Fruit fly (Drosophila melanogaster) whole organism, embryonic: ENCODE data around the gene CG32772.

ENCODE experiments used
- Adf1 ChIP-seq: fragments of 200-800 bp; sonication (Bioruptor generic); IDR thresholded peaks from 2 replicates; pipeline ENCODE4 v1.3.6; 2022; ENCODE audit warnings: missing biosample characterization, missing genetic modification characterization
- Antp ChIP-seq: fragments of 200-800 bp; sonication (Bioruptor generic); optimal IDR thresholded peaks from 3 replicates; lab custom pipeline; 2016; ENCODE audit warnings: missing biosample characterization, missing genetic modification characterization
- BEAF-32 ChIP-seq: fragments of 200-800 bp; sonication (Bioruptor generic); optimal IDR thresholded peaks from 3 replicates; lab custom pipeline; 2017; ENCODE audit warnings: missing biosample characterization, missing genetic modification characterization, mild to moderate bottlenecking, moderate library complexity, missing genetic modification reagents
- CG1024 ChIP-seq: fragments of 200-800 bp; sonication (Bioruptor generic); IDR thresholded peaks from 2 replicates; pipeline ENCODE4 v1.3.6; 2022; ENCODE audit warnings: missing biosample characterization, missing genetic modification characterization
- CG11093 ChIP-seq: fragments of 200-800 bp; sonication (Bioruptor generic); IDR thresholded peaks from 3 replicates; pipeline ENCODE4 v1.3.6; 2022; ENCODE audit warnings: missing biosample characterization, missing genetic modification characterization
- CG12659 ChIP-seq: fragments of 200-800 bp; sonication (Bioruptor generic); optimal IDR thresholded peaks from 3 replicates; lab custom pipeline; 2017; ENCODE audit warnings: mild to moderate bottlenecking, missing biosample characterization, missing genetic modification reagents, missing genetic modification characterization
- CG12942 ChIP-seq: fragments of 200-800 bp; sonication (Bioruptor generic); optimal IDR thresholded peaks from 3 replicates; lab custom pipeline; 2016; ENCODE audit warnings: missing biosample characterization, missing genetic modification characterization
- CG13287 ChIP-seq: fragments of 200-800 bp; sonication (Bioruptor generic); IDR thresholded peaks from 2 replicates; pipeline ENCODE4 v1.3.6; 2022; ENCODE audit warnings: missing biosample characterization, missing genetic modification characterization; ENCODE audit not compliant: partially characterized antibody
- CG13296 ChIP-seq: fragments of 200-800 bp; sonication (Bioruptor generic); optimal IDR thresholded peaks from 3 replicates; lab custom pipeline; 2018; ENCODE audit warnings: missing biosample characterization, mild to moderate bottlenecking, missing genetic modification characterization
- CG15479 ChIP-seq: fragments of 200-800 bp; sonication (Bioruptor generic); optimal IDR thresholded peaks from 3 replicates; lab custom pipeline; 2019; ENCODE audit warnings: missing biosample characterization, mild to moderate bottlenecking, missing genetic modification characterization, moderate library complexity
- CG15696 ChIP-seq: fragments of 200-800 bp; sonication (Bioruptor generic); optimal IDR thresholded peaks from 2 replicates; lab custom pipeline; 2019; ENCODE audit warnings: missing biosample characterization, mild to moderate bottlenecking, missing genetic modification characterization, moderate library complexity
- CG16813 ChIP-seq: fragments of 200-800 bp; sonication (Bioruptor generic); IDR thresholded peaks from 3 replicates; pipeline ENCODE4 v1.3.6; 2022; ENCODE audit warnings: missing biosample characterization, missing genetic modification characterization; ENCODE audit not compliant: partially characterized antibody
- CG16815 ChIP-seq: fragments of 200-800 bp; sonication (Bioruptor generic); optimal IDR thresholded peaks from 3 replicates; lab custom pipeline; 2017; ENCODE audit warnings: missing biosample characterization, mild to moderate bottlenecking, missing genetic modification characterization
- CG2199 ChIP-seq: fragments of 200-800 bp; sonication (Bioruptor generic); IDR thresholded peaks from 3 replicates; pipeline ENCODE4 v1.3.6; 2022; ENCODE audit warnings: missing biosample characterization, missing genetic modification characterization
- CG2712 ChIP-seq: fragments of 200-800 bp; optimal IDR thresholded peaks from 3 replicates; lab custom pipeline; 2019; ENCODE audit warnings: missing biosample characterization, mild to moderate bottlenecking, missing genetic modification characterization, moderate library complexity
- CG31365 ChIP-seq: fragments of 200-800 bp; sonication (Bioruptor generic); optimal IDR thresholded peaks from 2 replicates; lab custom pipeline; 2018; ENCODE audit warnings: missing biosample characterization, mild to moderate bottlenecking, missing genetic modification characterization
- CG33213 ChIP-seq: fragments of 200-800 bp; sonication (Bioruptor generic); optimal IDR thresholded peaks from 3 replicates; lab custom pipeline; 2016; ENCODE audit warnings: missing biosample characterization, missing genetic modification characterization
- CG4328 ChIP-seq: fragments of 200-800 bp; sonication (Bioruptor generic); optimal IDR thresholded peaks from 3 replicates; lab custom pipeline; 2017; ENCODE audit warnings: missing biosample characterization, missing genetic modification reagents, missing genetic modification characterization
- CG43689 ChIP-seq: fragments of 200-800 bp; sonication (Bioruptor generic); IDR thresholded peaks from 2 replicates; pipeline ENCODE4 v1.3.6; 2022; ENCODE audit warnings: missing biosample characterization, missing genetic modification characterization
- CG4820 ChIP-seq: fragments of 200-800 bp; sonication (Bioruptor generic); optimal IDR thresholded peaks from 3 replicates; lab custom pipeline; 2016; ENCODE audit warnings: missing biosample characterization, missing genetic modification characterization
- CG7372 ChIP-seq: fragments of 200-800 bp; sonication (Bioruptor generic); IDR thresholded peaks from 2 replicates; pipeline ENCODE4 v1.3.6; 2022; ENCODE audit warnings: missing biosample characterization, missing genetic modification characterization
- CG8388 ChIP-seq: fragments of 200-800 bp; sonication (Bioruptor generic); optimal IDR thresholded peaks from 2 replicates; lab custom pipeline; 2019; ENCODE audit warnings: missing biosample characterization, mild to moderate bottlenecking, missing genetic modification characterization, moderate library complexity
- CG9932 ChIP-seq: fragments of 200-800 bp; sonication (Bioruptor generic); IDR thresholded peaks from 2 replicates; pipeline ENCODE4 v1.3.6; 2022; ENCODE audit warnings: missing biosample characterization, missing genetic modification characterization
- E2f2 ChIP-seq: fragments of 200-800 bp; sonication (Bioruptor generic); IDR thresholded peaks from 2 replicates; pipeline ENCODE4 v1.3.6; 2022; ENCODE audit warnings: missing biosample characterization, missing genetic modification characterization
- Ets97D ChIP-seq: fragments of 200-800 bp; sonication (Bioruptor generic); optimal IDR thresholded peaks from 3 replicates; lab custom pipeline; 2016; ENCODE audit warnings: missing biosample characterization, missing genetic modification characterization
- HmgD ChIP-seq: fragments of 200-800 bp; sonication (Bioruptor generic); optimal IDR thresholded peaks from 3 replicates; lab custom pipeline; 2016; ENCODE audit warnings: missing biosample characterization, missing genetic modification characterization
- Hmx ChIP-seq: fragments of 200-800 bp; sonication (Bioruptor generic); optimal IDR thresholded peaks from 2 replicates; lab custom pipeline; 2016; ENCODE audit warnings: missing biosample characterization, missing genetic modification characterization
- Jarid2 ChIP-seq: fragments of 200-800 bp; sonication (Bioruptor generic); optimal IDR thresholded peaks from 3 replicates; lab custom pipeline; 2017; ENCODE audit warnings: mild to moderate bottlenecking, missing biosample characterization, missing genetic modification reagents, missing genetic modification characterization
- Mad ChIP-seq: fragments of 200-800 bp; sonication (Bioruptor generic); optimal IDR thresholded peaks from 2 replicates; lab custom pipeline; 2016; ENCODE audit warnings: missing biosample characterization, missing genetic modification characterization
- Med ChIP-seq: fragments of 200-800 bp; sonication (Bioruptor generic); peaks from one replicate; lab custom pipeline; 2016; ENCODE audit warnings: missing biosample characterization, missing genetic modification characterization, mild to moderate bottlenecking, inconsistent platforms, moderate library complexity
- Meics ChIP-seq: fragments of 200-800 bp; sonication (Bioruptor generic); optimal IDR thresholded peaks from 2 replicates; lab custom pipeline; 2017; ENCODE audit warnings: missing biosample characterization, mild to moderate bottlenecking, missing genetic modification characterization
- Opbp ChIP-seq: fragments of 200-800 bp; sonication (Bioruptor generic); IDR thresholded peaks from 3 replicates; pipeline ENCODE4 v1.3.6; 2022; ENCODE audit warnings: missing biosample characterization, missing genetic modification characterization; ENCODE audit not compliant: partially characterized antibody
- Rx ChIP-seq: fragments of 200-800 bp; sonication (Bioruptor generic); IDR thresholded peaks from 2 replicates; pipeline ENCODE4 v1.3.6; 2022; ENCODE audit warnings: missing biosample characterization, missing genetic modification characterization
- bcd ChIP-seq: fragments of 200-800 bp; sonication (Bioruptor generic); optimal IDR thresholded peaks from 2 replicates; lab custom pipeline; 2017; ENCODE audit warnings: missing biosample characterization, mild to moderate bottlenecking, missing genetic modification characterization
- bowl ChIP-seq: fragments of 200-800 bp; sonication (Bioruptor generic); IDR thresholded peaks from 2 replicates; pipeline ENCODE4 v1.3.6; 2022; ENCODE audit warnings: missing biosample characterization, missing genetic modification characterization
- dimm ChIP-seq: fragments of 200-800 bp; sonication (Bioruptor generic); IDR thresholded peaks from 2 replicates; pipeline ENCODE4 v1.3.6; 2022; ENCODE audit warnings: missing biosample characterization, missing genetic modification characterization
- disco-r ChIP-seq: fragments of 200-800 bp; sonication (Bioruptor generic); optimal IDR thresholded peaks from 2 replicates; lab custom pipeline; 2016; ENCODE audit warnings: missing biosample characterization, missing genetic modification characterization
- ems ChIP-seq: fragments of 200-800 bp; sonication (Bioruptor generic); optimal IDR thresholded peaks from 3 replicates; lab custom pipeline; 2016; ENCODE audit warnings: missing biosample characterization, missing genetic modification characterization
- gcm2 ChIP-seq: fragments of 200-800 bp; sonication (Bioruptor generic); optimal IDR thresholded peaks from 2 replicates; lab custom pipeline; 2016; ENCODE audit warnings: missing biosample characterization, missing genetic modification characterization
- gsb-n ChIP-seq: fragments of 200-800 bp; sonication (Bioruptor generic); optimal IDR thresholded peaks from 3 replicates; lab custom pipeline; 2018; ENCODE audit warnings: missing biosample characterization, mild to moderate bottlenecking, missing genetic modification characterization
- lbe ChIP-seq: fragments of 200-800 bp; sonication (Bioruptor generic); optimal IDR thresholded peaks from 2 replicates; lab custom pipeline; 2016; ENCODE audit warnings: missing biosample characterization, mild to moderate bottlenecking, missing genetic modification characterization
- nmo ChIP-seq: fragments of 200-800 bp; sonication (Bioruptor generic); optimal IDR thresholded peaks from 2 replicates; lab custom pipeline; 2018; ENCODE audit warnings: missing biosample characterization, mild to moderate bottlenecking, missing genetic modification characterization, moderate library complexity
- peb ChIP-seq: fragments of 200-800 bp; sonication (Bioruptor generic); IDR thresholded peaks from 2 replicates; pipeline ENCODE4 v1.3.6; 2022; ENCODE audit warnings: missing biosample characterization, missing genetic modification characterization
- pum ChIP-seq: fragments of 200-800 bp; sonication (Bioruptor generic); optimal IDR thresholded peaks from 2 replicates; lab custom pipeline; 2016; ENCODE audit warnings: missing biosample characterization, missing genetic modification characterization
- sima ChIP-seq: fragments of 200-800 bp; sonication (Bioruptor generic); optimal IDR thresholded peaks from 2 replicates; lab custom pipeline; 2016; ENCODE audit warnings: missing biosample characterization, missing genetic modification characterization
- tup ChIP-seq: fragments of 200-800 bp; sonication (Bioruptor generic); optimal IDR thresholded peaks from 2 replicates; lab custom pipeline; 2016; ENCODE audit warnings: missing biosample characterization, mild to moderate bottlenecking, missing genetic modification characterization, moderate library complexity

The CG32772 gene

DNA sequence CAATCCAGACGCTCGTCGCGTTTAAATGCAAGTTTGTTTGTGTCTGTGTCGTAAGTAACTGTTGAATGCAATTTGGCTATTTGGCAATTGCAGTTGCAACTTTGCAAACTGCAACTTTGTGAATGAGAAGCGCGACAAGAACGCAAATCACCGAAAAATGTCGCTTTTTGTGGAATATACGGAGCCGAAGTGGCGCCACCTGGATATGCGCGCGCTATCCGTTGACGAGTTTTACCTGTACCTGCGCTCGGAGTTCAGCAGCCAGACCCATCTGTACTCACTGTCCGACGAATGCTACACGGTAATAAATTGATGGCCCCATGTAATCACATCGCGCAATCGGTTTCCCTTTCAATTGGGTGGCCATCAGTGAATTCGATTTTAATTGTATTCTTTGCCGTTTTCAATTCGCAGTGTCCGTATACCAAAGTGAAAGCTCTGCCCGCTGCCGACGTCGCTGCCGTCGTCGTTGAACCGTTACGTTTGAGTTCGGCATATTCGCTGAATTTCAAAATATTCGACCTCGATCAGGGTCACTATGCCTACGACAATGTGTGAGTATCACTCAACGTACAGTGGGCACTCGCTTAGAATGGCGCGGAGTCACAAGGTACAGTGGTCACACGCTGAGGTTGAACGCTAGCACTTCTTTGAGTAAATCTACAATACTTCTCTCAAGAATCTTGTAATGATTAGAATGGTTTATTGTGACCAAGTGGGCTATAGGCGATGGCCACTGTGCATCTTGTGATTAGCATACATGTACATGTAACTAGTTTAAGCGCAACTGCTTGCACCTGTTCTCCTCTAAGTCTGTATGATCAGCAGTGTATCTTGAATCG is 10.4 kb downstream of the CG32772 start (continued):
- TF ChIP-seq CG13287 (GFP tag; lab: Robert Waterston, UW) (no peak), Med (peak; percentile 98), lbe (GFP tag; lab: Kevin White, UChicago) (no peak), HmgD (GFP tag; lab: Kevin White, UChicago) (peak; percentile 65), CG4328 (GFP tag; lab: Kevin White, UChicago) (no peak), Jarid2 (GFP tag; lab: Kevin White, UChicago) (peak; percentile 17), nmo (GFP tag; lab: Kevin White, UChicago) (peak; percentile 78), CG12942 (peak; percentile 83), BEAF-32 (GFP tag; lab: Kevin White, UChicago) (no peak), gsb-n (tag; lab: Kevin White, UChicago) (peak; percentile 27)

DNA sequence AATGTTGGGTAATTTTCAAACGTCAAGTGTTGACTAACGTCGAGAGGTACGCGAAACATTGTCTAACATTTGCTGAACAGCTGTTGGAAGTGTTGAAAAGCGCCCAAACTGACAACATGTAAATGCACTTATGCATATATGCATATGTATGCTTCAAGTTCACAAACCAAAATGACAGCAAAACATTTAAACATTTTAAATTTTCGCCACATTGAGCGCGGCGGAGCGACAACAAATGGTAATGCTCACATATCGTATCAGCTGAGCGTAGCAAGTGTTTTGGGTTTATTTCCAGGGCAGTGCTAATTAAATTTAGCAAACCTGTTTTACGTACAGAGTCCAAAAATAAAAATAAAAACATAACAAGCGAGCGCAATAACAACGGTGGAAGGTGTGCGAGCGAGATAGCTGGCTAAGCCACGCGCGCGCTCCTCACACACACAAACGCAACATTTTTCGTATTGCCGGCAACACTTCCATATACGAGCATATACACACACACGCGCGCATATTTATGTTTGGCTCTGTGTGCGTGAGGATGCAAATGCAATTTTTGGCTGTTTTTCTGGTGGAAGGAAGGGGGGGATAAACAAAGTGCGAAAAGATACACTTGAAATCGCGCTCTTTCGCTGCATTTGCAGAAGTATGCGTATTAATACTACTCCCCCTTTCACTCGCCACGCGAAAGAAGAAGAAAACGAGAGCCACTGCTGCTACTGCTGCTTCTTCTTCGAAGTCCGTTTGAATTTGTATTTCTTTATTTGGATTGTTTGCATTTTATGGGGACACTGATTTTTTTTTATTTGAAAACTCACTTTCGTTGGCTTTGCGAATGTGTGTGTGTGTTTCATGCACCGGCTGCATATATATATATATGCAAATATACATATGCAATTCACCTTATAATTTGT is 21.5 kb downstream of the CG32772 start:
- no peak for TF ChIP-seq dimm
- no peak for TF ChIP-seq CG7372 (GFP tag; lab: Robert Waterston, UW)
- TF ChIP-seq peb (GFP tag; lab: Robert Waterston, UW) = no peak
- no peak for TF ChIP-seq CG2199 (GFP tag; lab: Robert Waterston, UW)
- no peak for TF ChIP-seq Adf1 (GFP tag; lab: Robert Waterston, UW)
- TF ChIP-seq tup (GFP tag; lab: Kevin White, UChicago) = no peak
- no peak for TF ChIP-seq CG1024
- no peak for TF ChIP-seq CG11093 (GFP tag; lab: Robert Waterston, UW)
- TF ChIP-seq CG12659 = peak; percentile 69
- TF ChIP-seq Meics = peak; percentile 55
- peak; percentile 42 for TF ChIP-seq CG15479
- no peak for TF ChIP-seq CG31365 (tag; lab: Kevin White, UChicago)
- TF ChIP-seq Opbp (GFP tag; lab: Robert Waterston, UW) = no peak
- TF ChIP-seq Antp (GFP tag; lab: Kevin White, UChicago) = peak; percentile 21
- peak; percentile 55 for TF ChIP-seq ems (GFP tag; lab: Kevin White, UChicago)
- TF ChIP-seq gcm2 (GFP tag; lab: Kevin White, UChicago) = no peak
- TF ChIP-seq CG9932 (GFP tag; lab: Robert Waterston, UW) = no peak
- peak; percentile 9 for TF ChIP-seq Mad (GFP tag; lab: Kevin White, UChicago)
- peak; percentile 55 for TF ChIP-seq Ets97D
- TF ChIP-seq CG13296 = peak; percentile 10
- TF ChIP-seq CG2712 (tag; lab: Kevin White, UChicago) = no peak
- no peak for TF ChIP-seq CG15696 (tag; lab: Kevin White, UChicago)
- TF ChIP-seq CG16815 (GFP tag; lab: Kevin White, UChicago) = no peak
- TF ChIP-seq CG43689 (GFP tag; lab: Robert Waterston, UW) = no peak
- TF ChIP-seq CG4820 (GFP tag; lab: Kevin White, UChicago) = peak; percentile 27
- no peak for TF ChIP-seq CG16813
- no peak for TF ChIP-seq pum (GFP tag; lab: Kevin White, UChicago)
- TF ChIP-seq bcd (GFP tag; lab: Kevin White, UChicago) = no peak
- TF ChIP-seq CG8388 = no peak
- TF ChIP-seq bowl (GFP tag; lab: Robert Waterston, UW) = no peak
- no peak for TF ChIP-seq Rx (GFP tag; lab: Robert Waterston, UW)
- TF ChIP-seq sima (GFP tag; lab: Kevin White, UChicago) = no peak
- no peak for TF ChIP-seq CG13287 (GFP tag; lab: Robert Waterston, UW)
- TF ChIP-seq Hmx (GFP tag; lab: Kevin White, UChicago) = no peak
- no peak for TF ChIP-seq E2f2
- TF ChIP-seq disco-r = no peak
- peak; percentile 74 for TF ChIP-seq CG33213
